Worm (Caenorhabditis elegans): ENCODE results near the gene bir-1.

Gene bir-1

DNA sequence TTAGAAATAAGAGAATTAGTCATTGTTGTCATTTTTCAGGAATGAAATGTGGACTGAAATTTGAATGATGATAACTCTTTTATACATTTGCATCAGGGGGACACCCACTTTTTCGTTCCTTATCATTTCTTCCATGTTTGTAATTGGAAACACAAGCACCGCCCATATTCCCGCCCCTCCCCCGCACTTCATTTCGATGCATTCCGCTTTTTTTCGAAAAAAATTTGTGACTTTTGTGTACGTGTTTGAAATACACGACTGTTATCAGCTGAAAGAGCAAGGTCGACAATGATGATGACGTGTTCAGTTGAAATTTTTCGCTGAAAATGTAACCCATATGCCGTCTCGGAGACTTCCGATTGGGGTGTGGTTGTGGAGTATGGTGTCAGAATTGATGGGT is 6.4 kb downstream of the bir-1 start, which contains the start of gene zip-10:
Gene zip-10 (minus strand): TSS at position 43 of the 400 bp plus-strand sequence.
- TF ChIP-seq unc-62 (GFP tag; optimal IDR thresholded peaks at IDR 0.05 in 1 of 2) (no peak), unc-62 (tag; optimal IDR thresholded peaks at IDR 0.05) (no peak), saeg-2 (GFP tag; IDR thresholded peaks at IDR 0.05) (no peak), ztf-11 (tag; optimal IDR thresholded peaks at IDR 0.05) (no peak), php-3 (GFP tag; IDR thresholded peaks at IDR 0.05) (peak; percentile 68; the same call in 1 of the 2 replicates), lin-13 (GFP tag; optimal IDR thresholded peaks at IDR 0.05) (no peak), nhr-76 (tag; optimal IDR thresholded peaks at IDR 0.05) (no peak), hlh-11 (tag; optimal IDR thresholded peaks at IDR 0.05) (peak; percentile 78), nhr-41 (GFP tag; IDR thresholded peaks at IDR 0.05) (0 out of 2 replicates have a peak, but pooled peaks have one; percentile 38), mdt-29 (GFP tag; IDR thresholded peaks at IDR 0.05) (0 out of 2 replicates have a peak, but pooled peaks have one; percentile 29), set-16 (GFP tag; IDR thresholded peaks at IDR 0.05) (no peak), tra-1 (GFP tag; IDR thresholded peaks at IDR 0.05) (0 out of 2 replicates have a peak, but pooled peaks have one; percentile 43), nhr-28 (tag; optimal IDR thresholded peaks at IDR 0.05) (peak; percentile 58), nhr-237 (tag; optimal IDR thresholded peaks at IDR 0.05) (no peak), mdl-1 (tag; optimal IDR thresholded peaks at IDR 0.05) (peak in 1 of 2 experiments; percentile 1), Y5F2A.4 (GFP tag; optimal IDR thresholded peaks at IDR 0.05) (no peak), dmd-6 (GFP tag; IDR thresholded peaks at IDR 0.05) (peak; percentile 90), nhr-11 (tag; optimal IDR thresholded peaks at IDR 0.05) (no peak), daf-16 (GFP tag; optimal IDR thresholded peaks at IDR 0.05) (no peak), daf-16 (tag; optimal IDR thresholded peaks at IDR 0.05) (peak; percentile 69), F49E8.2 (tag; optimal IDR thresholded peaks at IDR 0.05; ENCODE audit: borderline replicate concordance) (no peak), nhr-48 (tag; optimal IDR thresholded peaks at IDR 0.05) (peak; percentile 40), lin-1 (GFP tag; IDR thresholded peaks at IDR 0.05) (0 out of 2 replicates have a peak, but pooled peaks have one; percentile 16), dmd-9 (GFP tag; IDR thresholded peaks at IDR 0.05) (no peak), fkh-10 (GFP tag; optimal IDR thresholded peaks at IDR 0.05) (no peak), skn-1 (tag; optimal IDR thresholded peaks at IDR 0.05) (no peak), nhr-10 (tag; optimal IDR thresholded peaks at IDR 0.05) (no peak), ztf-7 (tag; optimal IDR thresholded peaks at IDR 0.05) (peak; percentile 10), nhr-42 (GFP tag; IDR thresholded peaks at IDR 0.05) (no peak), T20F7.1 (GFP tag; optimal IDR thresholded peaks at IDR 0.05) (peak; percentile 7), ceh-32 (tag; optimal IDR thresholded peaks at IDR 0.05; ENCODE audit: poor library complexity) (no peak), arid-1 (GFP tag; conservative IDR thresholded peaks at IDR 0.05) (no peak), unc-130 (GFP tag; optimal IDR thresholded peaks at IDR 0.05) (no peak), lin-15B (tag; optimal IDR thresholded peaks at IDR 0.05) (no peak), F37D6.2 (tag; optimal IDR thresholded peaks at IDR 0.05) (no peak), ceh-28 (tag; optimal IDR thresholded peaks at IDR 0.05) (no peak), ZK546.5 (tag; optimal IDR thresholded peaks at IDR 0.05) (no peak), nhr-77 (tag; optimal IDR thresholded peaks at IDR 0.05) (peak; percentile 7), pqm-1 (tag; optimal IDR thresholded peaks at IDR 0.05) (peak; percentile 72)

DNA sequence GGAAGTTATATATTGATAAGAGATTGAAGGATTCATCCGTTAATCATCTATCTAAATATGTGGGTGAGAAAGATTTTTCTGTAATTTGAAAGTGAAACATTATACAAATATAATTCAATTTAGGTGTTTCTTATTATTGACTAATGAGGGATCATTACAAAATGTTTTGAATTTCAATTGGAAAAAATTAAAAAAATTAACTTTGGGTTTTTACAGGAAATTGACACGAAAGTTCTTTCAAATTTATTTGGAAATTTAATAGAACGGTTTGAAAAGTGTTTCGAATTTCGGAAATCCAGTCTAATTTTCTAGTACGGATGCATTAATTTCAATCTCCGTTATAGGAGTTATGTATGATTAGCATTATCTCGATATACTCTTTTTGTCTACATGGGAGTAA is 8.8 kb downstream of the bir-1 start:
- TF ChIP-seq nhr-10 (tag; optimal IDR thresholded peaks at IDR 0.05) (no peak), nhr-102 (tag; optimal IDR thresholded peaks at IDR 0.05) (no peak), unc-62 (GFP tag; optimal IDR thresholded peaks at IDR 0.05 in 1 of 2) (peak in 1 of 2 experiments; percentile 96), unc-62 (tag; optimal IDR thresholded peaks at IDR 0.05) (no peak)

DNA sequence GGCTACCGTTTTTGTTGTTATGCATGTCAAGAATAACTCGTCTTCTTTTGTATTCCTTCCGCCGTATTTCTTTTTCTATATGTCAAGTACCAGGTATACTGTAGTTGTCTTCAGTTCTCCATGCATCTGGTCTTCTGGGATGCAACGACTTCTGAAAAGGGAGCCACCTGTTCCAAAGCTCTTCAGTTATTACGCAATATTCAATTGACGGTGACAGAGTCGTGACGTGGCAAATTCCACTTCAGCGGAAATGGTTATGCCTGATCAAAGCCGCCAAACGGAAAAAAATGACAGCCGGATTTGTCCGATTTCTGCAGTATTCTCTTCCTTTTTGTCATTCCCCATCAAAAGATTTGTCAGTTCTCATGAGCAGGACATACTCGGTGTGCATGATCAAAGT is 12.2 kb downstream of the bir-1 start:
- no peak for TF ChIP-seq spr-1 (tag; optimal IDR thresholded peaks at IDR 0.05)
- TF ChIP-seq vab-7 (GFP tag; IDR thresholded peaks at IDR 0.05) = no peak
- TF ChIP-seq aly-2 (tag; optimal IDR thresholded peaks at IDR 0.05) = no peak
- TF ChIP-seq nhr-76 (tag; optimal IDR thresholded peaks at IDR 0.05) = no peak
- no peak for TF ChIP-seq nhr-10 (tag; optimal IDR thresholded peaks at IDR 0.05)

All from whole organism, L4 larva.